Worm (Caenorhabditis elegans) whole organism, L4 larva: ENCODE results near the gene F40F9.10.

ENCODE experiments used
- D1046.2 ChIP-seq: fragments of 200-800 bp; sonication (Bioruptor generic); IDR thresholded peaks from 2 replicates; pipeline ENCODE4 v1.3.6; 2022; ENCODE audit warnings: missing genetic modification characterization, missing compliant biosample characterization
- F10B5.3 ChIP-seq: sonication (generic microtip); optimal IDR thresholded peaks from 2 replicates; lab custom pipeline; 2016; ENCODE audit warnings: mild to moderate bottlenecking, missing genetic modification characterization, missing compliant biosample characterization
- F37D6.2 ChIP-seq: sonication (generic microtip); optimal IDR thresholded peaks from 2 replicates; lab custom pipeline; 2016; ENCODE audit warnings: mild to moderate bottlenecking, missing genetic modification characterization, missing compliant biosample characterization
- F44E2.7 ChIP-seq: fragments of 200-800 bp; sonication (Bioruptor generic); IDR thresholded peaks from 2 replicates; pipeline ENCODE4 v2.1.2; 2022; ENCODE audit warnings: missing genetic modification characterization, missing compliant biosample characterization
- F49E8.2 ChIP-seq: sonication (generic microtip); optimal IDR thresholded peaks from 2 replicates; lab custom pipeline; 2016; ENCODE audit warnings: missing compliant biosample characterization, mild to moderate bottlenecking, missing genetic modification characterization, borderline replicate concordance
- T26A8.4 ChIP-seq: fragments of 200-800 bp; sonication (Bioruptor generic); IDR thresholded peaks from 2 replicates; pipeline ENCODE4 v1.3.6; 2022; ENCODE audit warnings: missing genetic modification characterization, missing compliant biosample characterization
- Y105C5A.15 ChIP-seq: fragments of 200-800 bp; sonication (Bioruptor generic); IDR thresholded peaks from 2 replicates; pipeline ENCODE4 v1.3.6; 2022; ENCODE audit warnings: missing genetic modification characterization, missing compliant biosample characterization
- Y48G9A.11 ChIP-seq: fragments of 200-800 bp; sonication (Bioruptor generic); IDR thresholded peaks from 2 replicates; pipeline ENCODE4 v1.3.6; 2022; ENCODE audit warnings: missing genetic modification reagents, missing genetic modification characterization, missing compliant biosample characterization
- Y75B8A.6 ChIP-seq: fragments of 200-800 bp; sonication (Bioruptor generic); IDR thresholded peaks from 2 replicates; pipeline ENCODE4 v1.3.6; 2022; ENCODE audit warnings: missing genetic modification reagents, missing genetic modification characterization, missing compliant biosample characterization
- ZK546.5 ChIP-seq, 2 experiments: sonication (generic microtip); optimal IDR thresholded peaks; 2 replicates each; lab custom pipeline; 2017; ENCODE audit warnings: missing biosample characterization in 2 of 2, missing genetic modification characterization in 2 of 2
- aha-1 ChIP-seq: fragments of 150-350 bp; peaks from one replicate; lab custom pipeline; 2014; ENCODE audit warnings: missing biosample characterization, missing genetic modification characterization
- arid-1 ChIP-seq: fragments of 200-800 bp; sonication (Bioruptor generic); conservative IDR thresholded peaks from 2 replicates; pipeline ENCODE4 v1.3.6; 2022; ENCODE audit warnings: missing genetic modification reagents, missing genetic modification characterization, missing compliant biosample characterization
- ceh-32 ChIP-seq: sonication (generic microtip); optimal IDR thresholded peaks from 2 replicates; lab custom pipeline; 2016; ENCODE audit warnings: mild to moderate bottlenecking, missing genetic modification characterization, missing compliant biosample characterization; ENCODE audit not compliant: poor library complexity
- daf-8 ChIP-seq: fragments of 200-800 bp; sonication (Bioruptor generic); IDR thresholded peaks from 2 replicates; pipeline ENCODE4 v1.3.6; 2022; ENCODE audit warnings: missing genetic modification characterization, missing compliant biosample characterization
- dmd-6 ChIP-seq: fragments of 200-800 bp; sonication (Bioruptor generic); IDR thresholded peaks from 2 replicates; pipeline ENCODE4 v1.3.6; 2022; ENCODE audit warnings: missing genetic modification reagents, missing genetic modification characterization, missing compliant biosample characterization
- dmd-9 ChIP-seq: fragments of 200-800 bp; sonication (Bioruptor generic); IDR thresholded peaks from 2 replicates; pipeline ENCODE4 v1.3.6; 2022; ENCODE audit warnings: missing genetic modification reagents, missing genetic modification characterization, missing compliant biosample characterization
- dpl-1 ChIP-seq: fragments of 150-350 bp; optimal IDR thresholded peaks from 2 replicates; lab custom pipeline; 2014; ENCODE audit warnings: missing biosample characterization, missing genetic modification reagents, missing genetic modification characterization
- duxl-1 ChIP-seq: sonication (generic microtip); optimal IDR thresholded peaks from 2 replicates; lab custom pipeline; 2016; ENCODE audit warnings: mild to moderate bottlenecking, missing genetic modification characterization, moderate library complexity, missing compliant biosample characterization; ENCODE audit not compliant: poor library complexity
- egl-43 ChIP-seq: fragments of 200-800 bp; sonication (Bioruptor generic); IDR thresholded peaks from 2 replicates; pipeline ENCODE4 v1.3.6; 2022; ENCODE audit warnings: missing genetic modification reagents, missing genetic modification characterization, missing compliant biosample characterization
- fkh-10 ChIP-seq: fragments of 150-350 bp; optimal IDR thresholded peaks from 2 replicates; lab custom pipeline; 2014; ENCODE audit warnings: missing biosample characterization, missing genetic modification reagents, missing genetic modification characterization
- fos-1 ChIP-seq: fragments of 150-350 bp; optimal IDR thresholded peaks from 2 replicates; lab custom pipeline; 2014; ENCODE audit warnings: missing biosample characterization, missing genetic modification characterization
- hif-1 ChIP-seq, 2 experiments: sonication (generic microtip); optimal IDR thresholded peaks; 2 replicates each; lab custom pipeline; 2016 to 2017; ENCODE audit warnings: missing compliant biosample characterization in 2 of 2, missing genetic modification characterization in 2 of 2, missing genetic modification reagents in 2 of 2, missing genotype in 2 of 2, mild to moderate bottlenecking in 1 of 2
- hlh-11 ChIP-seq: fragments of 200-800 bp; sonication (Bioruptor generic); optimal IDR thresholded peaks from 2 replicates; lab custom pipeline; 2018; ENCODE audit warnings: mild to moderate bottlenecking, missing genetic modification characterization, missing compliant biosample characterization
- hlh-30 ChIP-seq: sonication (generic microtip); optimal IDR thresholded peaks from 2 replicates; lab custom pipeline; 2017; ENCODE audit warnings: antibody characterized with exemption, mild to moderate bottlenecking, missing genetic modification characterization, missing compliant biosample characterization; ENCODE audit not compliant: insufficient read depth
- jun-1 ChIP-seq: fragments of 150-350 bp; optimal IDR thresholded peaks from 2 replicates; lab custom pipeline; 2014; ENCODE audit warnings: missing biosample characterization, missing genetic modification reagents, missing genetic modification characterization
- lin-1 ChIP-seq: fragments of 200-800 bp; sonication (Bioruptor generic); IDR thresholded peaks from 2 replicates; pipeline ENCODE4 v1.3.6; 2022; ENCODE audit warnings: missing genetic modification reagents, missing genetic modification characterization, missing compliant biosample characterization
- lin-13 ChIP-seq: fragments of 150-350 bp; optimal IDR thresholded peaks from 2 replicates; lab custom pipeline; 2014; ENCODE audit warnings: missing biosample characterization, missing genetic modification reagents, missing genetic modification characterization
- lin-29 ChIP-seq: fragments of 200-800 bp; sonication (Bioruptor generic); IDR thresholded peaks from 2 replicates; pipeline ENCODE4 v1.3.6; 2022; ENCODE audit warnings: missing genetic modification reagents, missing genetic modification characterization, missing compliant biosample characterization
- lin-38 ChIP-seq: fragments of 200-800 bp; sonication (Bioruptor generic); IDR thresholded peaks from 2 replicates; pipeline ENCODE4 v1.3.6; 2022; ENCODE audit warnings: missing genetic modification reagents, missing genetic modification characterization, missing compliant biosample characterization
- lin-39 ChIP-seq: fragments of 150-350 bp; optimal IDR thresholded peaks from 2 replicates; lab custom pipeline; 2014; ENCODE audit warnings: missing biosample characterization, missing genetic modification reagents, missing genetic modification characterization
- lir-3 ChIP-seq: sonication (generic microtip); optimal IDR thresholded peaks from 2 replicates; lab custom pipeline; 2016; ENCODE audit warnings: mild to moderate bottlenecking, missing genetic modification characterization, missing compliant biosample characterization
- mdl-1 ChIP-seq, 2 experiments: fragments of 150-350 bp in 1 of 2; sonication (generic microtip) in 1 of 2; optimal IDR thresholded peaks; 2 replicates each; lab custom pipeline; 2014 to 2017; ENCODE audit warnings: missing biosample characterization in 2 of 2, missing genetic modification characterization in 2 of 2
- mdt-29 ChIP-seq: fragments of 200-800 bp; sonication (Bioruptor generic); IDR thresholded peaks from 2 replicates; pipeline ENCODE4 v1.3.6; 2022; ENCODE audit warnings: missing genetic modification reagents, missing genetic modification characterization, missing compliant biosample characterization
- mxl-3 ChIP-seq: fragments of 200-800 bp; sonication (Bioruptor generic); optimal IDR thresholded peaks from 2 replicates; lab custom pipeline; 2018; ENCODE audit warnings: mild to moderate bottlenecking, missing genetic modification characterization, missing compliant biosample characterization
- nhr-10 ChIP-seq: fragments of 150-350 bp; optimal IDR thresholded peaks from 2 replicates; lab custom pipeline; 2014; ENCODE audit warnings: missing biosample characterization, missing genetic modification characterization
- nhr-25 ChIP-seq: sonication (generic microtip); optimal IDR thresholded peaks from 2 replicates; lab custom pipeline; 2017; ENCODE audit warnings: missing genetic modification characterization, mild to moderate bottlenecking, missing compliant biosample characterization, antibody characterized with exemption, moderate library complexity, borderline replicate concordance; ENCODE audit not compliant: insufficient read depth
- nhr-28 ChIP-seq: fragments of 150-350 bp; optimal IDR thresholded peaks from 2 replicates; lab custom pipeline; 2014; ENCODE audit warnings: missing biosample characterization, missing genetic modification characterization
- nhr-42 ChIP-seq: fragments of 200-800 bp; sonication (Bioruptor generic); IDR thresholded peaks from 2 replicates; pipeline ENCODE4 v1.3.6; 2022; ENCODE audit warnings: missing genetic modification characterization, missing compliant biosample characterization
- nhr-6 ChIP-seq: fragments of 150-350 bp; optimal IDR thresholded peaks from 2 replicates; lab custom pipeline; 2014; ENCODE audit warnings: missing biosample characterization, missing genetic modification characterization
- nhr-76 ChIP-seq: fragments of 150-350 bp; optimal IDR thresholded peaks from 2 replicates; lab custom pipeline; 2014; ENCODE audit warnings: missing biosample characterization, missing genetic modification characterization
- pqm-1 ChIP-seq: sonication (generic microtip); optimal IDR thresholded peaks from 2 replicates; lab custom pipeline; 2017; ENCODE audit warnings: missing biosample characterization, missing genetic modification characterization
- sdz-12 ChIP-seq: fragments of 200-800 bp; sonication (Bioruptor generic); optimal IDR thresholded peaks from 2 replicates; lab custom pipeline; 2018; ENCODE audit warnings: mild to moderate bottlenecking, missing genetic modification characterization, missing compliant biosample characterization
- spr-1 ChIP-seq: sonication (generic microtip); optimal IDR thresholded peaks from 2 replicates; lab custom pipeline; 2016; ENCODE audit warnings: mild to moderate bottlenecking, missing genetic modification characterization, missing compliant biosample characterization
- spr-3 ChIP-seq: fragments of 200-800 bp; sonication (Bioruptor generic); optimal IDR thresholded peaks from 2 replicates; lab custom pipeline; 2018; ENCODE audit warnings: mild to moderate bottlenecking, missing genetic modification characterization, missing compliant biosample characterization
- tra-1 ChIP-seq: fragments of 200-800 bp; sonication (Bioruptor generic); IDR thresholded peaks from 2 replicates; pipeline ENCODE4 v1.3.6; 2022; ENCODE audit warnings: missing genetic modification reagents, missing genetic modification characterization, missing compliant biosample characterization
- unc-130 ChIP-seq: sonication (generic microtip); optimal IDR thresholded peaks from 2 replicates; lab custom pipeline; 2016; ENCODE audit warnings: missing genetic modification reagents, missing genetic modification characterization, missing compliant biosample characterization
- zip-11 ChIP-seq: fragments of 200-800 bp; sonication (Bioruptor generic); IDR thresholded peaks from 2 replicates; pipeline ENCODE4 v1.3.6; 2022; ENCODE audit warnings: missing genetic modification characterization, missing compliant biosample characterization
- zip-2 ChIP-seq: fragments of 150-350 bp; optimal IDR thresholded peaks from 2 replicates; lab custom pipeline; 2014; ENCODE audit warnings: missing biosample characterization, missing genetic modification characterization
- ztf-11 ChIP-seq: fragments of 150-350 bp; optimal IDR thresholded peaks from 2 replicates; lab custom pipeline; 2014; ENCODE audit warnings: missing biosample characterization, missing genetic modification characterization

The F40F9.10 gene

DNA sequence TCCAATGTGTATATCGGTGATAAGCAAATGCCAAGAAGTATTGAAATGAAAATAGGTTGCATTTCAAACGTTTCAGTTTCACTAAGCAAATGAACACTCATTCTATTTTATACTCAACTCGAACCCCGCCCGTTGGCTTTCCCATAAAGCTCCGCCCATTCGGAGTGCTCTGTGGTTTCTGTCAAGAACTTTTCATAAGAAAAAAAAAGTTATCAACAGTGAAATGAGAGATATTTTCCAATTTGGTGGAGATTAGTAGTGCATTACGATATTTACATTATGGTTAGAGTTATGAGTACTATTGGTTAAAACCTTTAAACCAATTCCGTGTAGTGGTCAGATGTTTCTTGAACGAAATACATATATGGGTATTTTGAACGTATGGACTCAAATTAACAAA lies 36.9 kb upstream of the F40F9.10 start, which contains the start of gene F58E6.4:
TSS of gene F58E6.4 (minus strand) at position 101 of the 400 bp plus-strand sequence.
- TF ChIP-seq Y105C5A.15 (GFP tag; lab: Robert Waterston, UW) (no peak), nhr-42 (no peak), F10B5.3 (tag; lab: Kevin White, UChicago) (no peak), nhr-6 (no peak), ztf-11 (no peak), lin-13 (GFP tag; lab: Kevin White, UChicago) (no peak), zip-2 (no peak), mxl-3 (no peak), dmd-9 (GFP tag; lab: Robert Waterston, UW) (no peak), nhr-28 (tag; lab: Kevin White, UChicago) (no peak), F37D6.2 (tag; lab: Kevin White, UChicago) (no peak), ZK546.5 (tag; optimal IDR thresholded peaks at IDR 0.05; lab: Kevin White, UChicago) (no peak), ceh-32 (no peak), pqm-1 (tag; lab: Kevin White, UChicago) (no peak), dpl-1 (GFP tag; lab: Kevin White, UChicago) (no peak), mdt-29 (GFP tag; lab: Robert Waterston, UW) (no peak), F44E2.7 (GFP tag; lab: Robert Waterston, UW) (no peak)

DNA sequence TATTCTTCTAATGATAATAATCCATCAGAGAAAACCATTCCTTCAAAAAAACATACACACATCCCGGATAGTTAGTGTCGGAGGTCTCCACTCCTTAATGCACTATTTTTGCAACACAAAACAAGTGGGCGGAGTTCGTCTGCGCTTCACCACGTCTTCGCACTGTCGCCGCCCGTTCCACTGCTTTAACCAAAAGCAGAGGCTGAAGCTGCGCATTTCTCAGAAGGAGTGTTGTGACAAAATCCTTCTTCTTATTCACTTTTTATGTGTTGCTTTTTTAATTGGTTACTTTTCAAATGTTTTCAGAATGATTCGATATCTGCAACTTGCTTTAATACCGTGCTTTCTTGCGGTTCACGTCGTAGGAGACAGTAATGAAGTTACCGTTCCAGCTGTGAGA lies 31.5 kb upstream of the F40F9.10 start, which contains the start of gene F58E6.13:
TSS of gene F58E6.13 (plus strand) at position 301 of the 400 bp plus-strand sequence.
- TF ChIP-seq daf-8 (GFP tag; lab: Robert Waterston, UW) = no peak
- no peak for TF ChIP-seq Y48G9A.11 (GFP tag; lab: Robert Waterston, UW)
- TF ChIP-seq jun-1 = no peak
- no peak for TF ChIP-seq fos-1 (tag; lab: Kevin White, UChicago)
- no peak for TF ChIP-seq hlh-11 (tag; lab: Kevin White, UChicago)
- no peak for TF ChIP-seq arid-1 (GFP tag; lab: Robert Waterston, UW)
- no peak for TF ChIP-seq zip-11 (GFP tag; lab: Robert Waterston, UW)
- TF ChIP-seq lin-29 (GFP tag; lab: Robert Waterston, UW) = no peak
- no peak for TF ChIP-seq D1046.2 (GFP tag; lab: Robert Waterston, UW)
- TF ChIP-seq nhr-28 (tag; lab: Kevin White, UChicago) = no peak
- TF ChIP-seq T26A8.4 = no peak
- TF ChIP-seq unc-130 (GFP tag; lab: Kevin White, UChicago) = no peak
- no peak for TF ChIP-seq F10B5.3 (tag; lab: Kevin White, UChicago)
- TF ChIP-seq mxl-3 = no peak
- no peak for TF ChIP-seq hif-1 (tag; optimal IDR thresholded peaks at IDR 0.05; lab: Kevin White, UChicago)

DNA sequence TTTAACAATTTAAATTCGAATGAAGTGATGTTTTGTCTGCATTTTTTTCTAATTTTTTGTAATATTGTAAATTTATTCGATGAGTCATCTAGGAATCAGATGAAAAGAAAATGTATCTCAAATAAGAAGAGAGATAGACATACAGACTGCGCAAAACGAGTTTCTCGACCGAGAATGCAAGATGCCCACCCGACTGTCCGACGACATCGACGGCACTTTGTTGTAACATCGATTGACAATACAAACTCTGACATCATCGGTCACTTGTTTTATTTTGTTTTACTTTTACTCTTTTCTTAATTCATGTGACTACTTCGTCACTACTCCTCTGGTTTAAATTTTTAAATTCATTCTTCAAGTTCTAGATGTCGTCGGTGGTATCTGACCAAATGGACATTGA lies 27.4 kb upstream of the F40F9.10 start, which contains the start of gene sta-2:
TSS of gene sta-2 (plus strand) at position 349 of the 400 bp plus-strand sequence.
- TF ChIP-seq F49E8.2 (tag; lab: Kevin White, UChicago) (no peak), nhr-10 (tag; lab: Kevin White, UChicago) (no peak), lin-1 (no peak), dmd-6 (GFP tag; lab: Robert Waterston, UW) (no peak), lin-38 (no peak), spr-3 (no peak), Y75B8A.6 (no peak), nhr-76 (tag; lab: Kevin White, UChicago) (no peak), hlh-11 (tag; lab: Kevin White, UChicago) (peak; percentile 19), nhr-28 (tag; lab: Kevin White, UChicago) (peak; percentile 50), egl-43 (GFP tag; lab: Robert Waterston, UW) (no peak), aha-1 (tag; lab: Kevin White, UChicago) (no peak), mxl-3 (peak; percentile 5), sdz-12 (GFP tag; lab: Kevin White, UChicago) (no peak), lir-3 (tag; lab: Kevin White, UChicago) (no peak), dpl-1 (GFP tag; lab: Kevin White, UChicago) (no peak), fkh-10 (GFP tag; lab: Kevin White, UChicago) (no peak), hlh-30 (tag; lab: Kevin White, UChicago) (peak; percentile 57), nhr-25 (tag; lab: Kevin White, UChicago) (peak; percentile 31), lin-39 (no peak), duxl-1 (no peak), mdl-1 (tag; optimal IDR thresholded peaks at IDR 0.05; lab: Kevin White, UChicago) (peak in 1 of 2 experiments; percentile 26), tra-1 (GFP tag; lab: Robert Waterston, UW) (no peak), pqm-1 (tag; lab: Kevin White, UChicago) (no peak), spr-1 (tag; lab: Kevin White, UChicago) (no peak)
